Worm (Caenorhabditis elegans): ENCODE results near the gene hmit-1.3.

ce11 chrIII:3505051-3505548 is 14.3 kb downstream of the hmit-1.3 start, which contains the start of gene lias-1:
- TF ChIP-seq madf-9 (GFP tag; conservative IDR thresholded peaks at IDR 0.05) (no peak), T26A8.4 (GFP tag; IDR thresholded peaks at IDR 0.05) (peak; percentile 24; the same call in 1 of the 2 replicates), ceh-82 (tag; optimal IDR thresholded peaks at IDR 0.05) (no peak), lin-15B (tag; optimal IDR thresholded peaks at IDR 0.05) (no peak)

All from whole organism, L4 larva.